Worm (Caenorhabditis elegans): Measurements from ENCODE around the gene W10G6.6.

The W10G6.6 gene

ce11 chrX:16250679-16251078 lies at the start of gene W10G6.6:
Gene W10G6.6 (minus strand): TSS chrX:16250779.
- TF ChIP-seq tbx-11 (GFP tag; IDR thresholded peaks at IDR 0.05) (no peak), scrt-1 (GFP tag; IDR thresholded peaks at IDR 0.05) (no peak), hmbx-1 (tag; optimal IDR thresholded peaks at IDR 0.05) (no peak), pes-1 (GFP tag; IDR thresholded peaks at IDR 0.05) (no peak), flt-1 (GFP tag; IDR thresholded peaks at IDR 0.05) (no peak), tra-4 (tag; optimal IDR thresholded peaks at IDR 0.05) (no peak), tbx-37 (GFP tag; conservative IDR thresholded peaks at IDR 0.05) (no peak), ceh-13 (GFP tag; optimal IDR thresholded peaks at IDR 0.05) (no peak), sea-1 (GFP tag; conservative IDR thresholded peaks at IDR 0.05) (no peak), ets-7 (tag; optimal IDR thresholded peaks at IDR 0.05) (no peak), aly-1 (tag; optimal IDR thresholded peaks at IDR 0.05) (no peak)

DNA sequence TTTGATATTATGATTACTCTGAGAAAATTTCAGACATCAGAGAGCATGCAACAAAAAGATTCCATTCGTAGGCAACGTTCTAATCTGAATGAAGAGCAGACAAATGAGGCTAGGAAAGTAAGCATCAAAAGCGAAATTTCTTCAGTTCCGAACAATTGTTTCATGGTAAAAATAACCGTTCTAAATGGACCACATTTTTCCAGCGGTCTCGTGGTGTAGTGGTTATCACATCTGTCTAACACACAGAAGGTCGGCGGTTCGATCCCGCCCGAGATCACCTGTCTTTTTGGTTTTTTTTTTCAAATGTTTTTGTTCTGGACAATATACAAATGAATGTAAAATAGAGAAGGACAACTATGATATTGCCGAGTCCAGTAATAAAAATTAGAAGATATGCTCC lies 49.3 kb upstream of the W10G6.6 start, which contains the start of gene twk-21:
TSS of gene twk-21 (plus strand) at position 34 of the 400 bp plus-strand sequence.
- no peak for TF ChIP-seq tra-4 (tag; optimal IDR thresholded peaks at IDR 0.05)
- no peak for TF ChIP-seq pes-1 (GFP tag; IDR thresholded peaks at IDR 0.05)
- TF ChIP-seq hnd-1 (tag; optimal IDR thresholded peaks at IDR 0.05), result no peak
- TF ChIP-seq ets-7 (tag; optimal IDR thresholded peaks at IDR 0.05), result no peak
- TF ChIP-seq flt-1 (GFP tag; IDR thresholded peaks at IDR 0.05), result no peak
- no peak for TF ChIP-seq scrt-1 (GFP tag; IDR thresholded peaks at IDR 0.05)
- no peak for TF ChIP-seq tbx-11 (GFP tag; IDR thresholded peaks at IDR 0.05)
- no peak for TF ChIP-seq B0310.2 (tag; optimal IDR thresholded peaks at IDR 0.05)
- no peak for TF ChIP-seq sea-1 (GFP tag; conservative IDR thresholded peaks at IDR 0.05)

DNA sequence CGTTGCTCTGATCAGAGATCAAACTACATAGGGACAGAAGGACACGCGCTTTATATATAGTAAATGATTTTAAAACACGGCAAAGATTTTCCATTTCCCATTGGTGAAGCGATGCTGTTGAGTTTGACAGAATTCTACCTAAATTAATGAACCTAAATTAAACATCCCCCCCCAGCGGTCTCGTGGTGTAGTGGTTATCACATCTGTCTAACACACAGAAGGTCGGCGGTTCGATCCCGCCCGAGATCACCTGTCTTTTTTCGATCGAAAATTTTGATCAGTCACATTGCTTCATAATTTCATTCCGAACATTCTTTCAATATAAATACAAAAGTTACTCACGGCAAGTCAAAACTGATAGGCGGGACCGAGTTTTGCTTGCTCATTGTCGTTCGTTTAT lies 48.6 kb upstream of the W10G6.6 start:
- TF ChIP-seq pes-1 (GFP tag; IDR thresholded peaks at IDR 0.05) (peak; percentile 46; the same call in 1 of the 2 replicates), scrt-1 (GFP tag; IDR thresholded peaks at IDR 0.05) (peak; percentile 52; the same call in 1 of the 2 replicates), tbx-37 (GFP tag; conservative IDR thresholded peaks at IDR 0.05) (0 out of 2 replicates have a peak, but pooled peaks have one; percentile 21), sea-1 (GFP tag; conservative IDR thresholded peaks at IDR 0.05) (0 out of 2 replicates have a peak, but pooled peaks have one; percentile 14)

ce11 chrX:16298173-16298572 lies 47.6 kb upstream of the W10G6.6 start:
- TF ChIP-seq ceh-36 (tag; optimal IDR thresholded peaks at IDR 0.05), result no peak
- TF ChIP-seq scrt-1 (GFP tag; IDR thresholded peaks at IDR 0.05), result 0 out of 2 replicates have a peak, but pooled peaks have one; percentile 57
- TF ChIP-seq ceh-13 (GFP tag; optimal IDR thresholded peaks at IDR 0.05), result no peak
- TF ChIP-seq tbx-11 (GFP tag; IDR thresholded peaks at IDR 0.05), result peak; percentile 33; the same call in 1 of the 2 replicates
- peak; percentile 60 for TF ChIP-seq F13C5.2 (tag; optimal IDR thresholded peaks at IDR 0.05)
- 0 out of 2 replicates have a peak, but pooled peaks have one; percentile 40 for TF ChIP-seq tbx-37 (GFP tag; conservative IDR thresholded peaks at IDR 0.05)
- no peak for TF ChIP-seq hmbx-1 (tag; optimal IDR thresholded peaks at IDR 0.05)
- no peak for TF ChIP-seq sea-1 (GFP tag; conservative IDR thresholded peaks at IDR 0.05)
- peak; percentile 67 for TF ChIP-seq pes-1 (GFP tag; IDR thresholded peaks at IDR 0.05)
- no peak for TF ChIP-seq flt-1 (GFP tag; IDR thresholded peaks at IDR 0.05)
- no peak for TF ChIP-seq tra-4 (tag; optimal IDR thresholded peaks at IDR 0.05)

ce11 chrX:16297123-16297522 lies 46.5 kb upstream of the W10G6.6 start:
- no peak for TF ChIP-seq ets-7 (tag; optimal IDR thresholded peaks at IDR 0.05)
- no peak for TF ChIP-seq flt-1 (GFP tag; IDR thresholded peaks at IDR 0.05)
- no peak for TF ChIP-seq tbx-11 (GFP tag; IDR thresholded peaks at IDR 0.05)
- no peak for TF ChIP-seq aly-1 (tag; optimal IDR thresholded peaks at IDR 0.05)
- no peak for TF ChIP-seq ceh-13 (GFP tag; optimal IDR thresholded peaks at IDR 0.05)
- no peak for TF ChIP-seq F13C5.2 (tag; optimal IDR thresholded peaks at IDR 0.05)
- no peak for TF ChIP-seq hmbx-1 (tag; optimal IDR thresholded peaks at IDR 0.05)
- no peak for TF ChIP-seq tbx-37 (GFP tag; conservative IDR thresholded peaks at IDR 0.05)
- TF ChIP-seq tra-4 (tag; optimal IDR thresholded peaks at IDR 0.05), result no peak
- TF ChIP-seq ceh-36 (tag; optimal IDR thresholded peaks at IDR 0.05), result no peak

DNA sequence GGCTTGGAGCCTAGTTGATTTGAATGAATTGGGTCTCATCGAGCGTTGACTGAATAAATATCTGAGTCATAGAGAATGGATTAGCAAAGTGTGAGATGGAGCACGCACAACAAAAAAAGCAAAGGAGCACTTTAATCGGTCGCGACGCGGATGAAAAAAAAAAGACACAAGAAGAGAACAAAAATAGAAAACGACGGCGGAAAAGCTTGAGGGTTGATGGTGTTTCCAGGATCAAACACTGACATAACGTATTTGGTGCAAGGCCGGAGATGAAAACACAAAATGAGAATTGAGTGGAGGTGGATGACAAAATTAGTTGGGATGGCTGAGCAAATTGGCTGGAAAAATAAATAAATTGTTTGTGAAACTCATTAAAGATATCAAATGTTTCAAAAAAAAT lies 42.4 kb upstream of the W10G6.6 start, which contains the start of gene F52E10.4:
TSS of gene F52E10.4 (minus strand) at position 101 of the 400 bp plus-strand sequence.
- TF ChIP-seq scrt-1 (GFP tag; IDR thresholded peaks at IDR 0.05), result no peak
- TF ChIP-seq B0310.2 (tag; optimal IDR thresholded peaks at IDR 0.05), result no peak
- TF ChIP-seq pes-1 (GFP tag; IDR thresholded peaks at IDR 0.05), result no peak
- no peak for TF ChIP-seq ceh-36 (tag; optimal IDR thresholded peaks at IDR 0.05)

ce11 chrX:16290536-16290935 lies 40.0 kb upstream of the W10G6.6 start:
- TF ChIP-seq tbx-11 (GFP tag; IDR thresholded peaks at IDR 0.05) (no peak), ceh-36 (tag; optimal IDR thresholded peaks at IDR 0.05) (no peak), ets-7 (tag; optimal IDR thresholded peaks at IDR 0.05) (no peak), scrt-1 (GFP tag; IDR thresholded peaks at IDR 0.05) (no peak), aly-1 (tag; optimal IDR thresholded peaks at IDR 0.05) (no peak), ceh-13 (GFP tag; optimal IDR thresholded peaks at IDR 0.05) (no peak), hmg-4 (GFP tag; optimal IDR thresholded peaks at IDR 0.05) (no peak), pes-1 (GFP tag; IDR thresholded peaks at IDR 0.05) (no peak), flt-1 (GFP tag; IDR thresholded peaks at IDR 0.05) (no peak), B0310.2 (tag; optimal IDR thresholded peaks at IDR 0.05) (no peak), F13C5.2 (tag; optimal IDR thresholded peaks at IDR 0.05) (no peak), hnd-1 (tag; optimal IDR thresholded peaks at IDR 0.05) (no peak), tbx-37 (GFP tag; conservative IDR thresholded peaks at IDR 0.05) (no peak), ama-1 (optimal IDR thresholded peaks at IDR 0.05) (no peak), sea-1 (GFP tag; conservative IDR thresholded peaks at IDR 0.05) (no peak), tra-4 (tag; optimal IDR thresholded peaks at IDR 0.05) (no peak)

- TF ChIP-seq B0310.2 (tag; optimal IDR thresholded peaks at IDR 0.05), result no peak
- TF ChIP-seq flt-1 (GFP tag; IDR thresholded peaks at IDR 0.05), result no peak
- no peak for TF ChIP-seq ama-1 (optimal IDR thresholded peaks at IDR 0.05)
- TF ChIP-seq scrt-1 (GFP tag; IDR thresholded peaks at IDR 0.05), result no peak
Observed at ce11 chrX:16289635-16290034, 39.1 kb upstream of the W10G6.6 start.
